Worm (Caenorhabditis elegans): ENCODE data around the gene str-168.

- TF ChIP-seq ces-1 (GFP tag; optimal IDR thresholded peaks at IDR 0.05) = no peak
- TF ChIP-seq nhr-76 (tag; optimal IDR thresholded peaks at IDR 0.05) = no peak
- TF ChIP-seq pha-4 (tag; optimal IDR thresholded peaks at IDR 0.05) = no peak
These were observed 1.1 kb upstream of the str-168 start, which contains the start of gene fbxa-86 for ce11 chrIV:4937647-4938046.
